Worm (Caenorhabditis elegans): ENCODE measurements around the gene F26F2.1.

F26F2.1 gene

ce11 chrV:20536208-20536607 is 25.5 kb downstream of the F26F2.1 start, which contains the start of gene Y38H6C.15:
Gene Y38H6C.15 (minus strand): TSS chrV:20536308.
- TF ChIP-seq lin-15B (tag; optimal IDR thresholded peaks at IDR 0.05), result no peak
- TF ChIP-seq aha-1 (tag; optimal IDR thresholded peaks at IDR 0.05), result no peak
- TF ChIP-seq efl-1 (optimal IDR thresholded peaks at IDR 0.05), result no peak
- TF ChIP-seq efl-1 (GFP tag; optimal IDR thresholded peaks at IDR 0.05 in 1 of 2), result no peak

ce11 chrV:20534072-20534471 is 27.6 kb downstream of the F26F2.1 start, which contains the start of gene famh-161:
Gene famh-161 (minus strand): TSS chrV:20534172.
- TF ChIP-seq ceh-8 (GFP tag; optimal IDR thresholded peaks at IDR 0.05) (no peak), fkh-8 (tag; optimal IDR thresholded peaks at IDR 0.05) (peak; percentile 12)

ce11 chrV:20527493-20527892 is 34.2 kb downstream of the F26F2.1 start, which contains the start of gene Y38H6C.13:
Gene Y38H6C.13 (plus strand): TSS chrV:20527793.
- TF ChIP-seq fkh-8 (tag; optimal IDR thresholded peaks at IDR 0.05), result peak; percentile 3
- no peak for TF ChIP-seq elt-3 (tag; optimal IDR thresholded peaks at IDR 0.05)

- TF ChIP-seq ama-1 (optimal IDR thresholded peaks at IDR 0.05), result no peak
- no peak for TF ChIP-seq efl-1 (optimal IDR thresholded peaks at IDR 0.05)
- no peak for TF ChIP-seq efl-1 (GFP tag; optimal IDR thresholded peaks at IDR 0.05 in 1 of 2)
- peak; percentile 77 for TF ChIP-seq elt-2 (tag; optimal IDR thresholded peaks at IDR 0.05)
- peak; percentile 23 for TF ChIP-seq nhr-20 (tag; optimal IDR thresholded peaks at IDR 0.05)
- TF ChIP-seq pqm-1 (tag; optimal IDR thresholded peaks at IDR 0.05), result peak; percentile 86
- TF ChIP-seq mab-9 (GFP tag; IDR thresholded peaks at IDR 0.05), result no peak
These were observed 35.8 kb downstream of the F26F2.1 start, which contains the start of the genes srh-166 and Y38H6C.24 for ce11 chrV:20525816-20526459. Gene srh-166 (minus strand): TSS chrV:20525866. Gene Y38H6C.24 (plus strand): TSS chrV:20526435.

ce11 chrV:20522219-20522618 is 39.5 kb downstream of the F26F2.1 start, which contains the start of the genes Y38H6C.9 and fbxa-150:
Gene Y38H6C.9 (minus strand): TSS chrV:20522270.
Gene fbxa-150 (plus strand): TSS chrV:20522598.
- TF ChIP-seq efl-1 (optimal IDR thresholded peaks at IDR 0.05) (peak; percentile 1 to 25), efl-1 (GFP tag; optimal IDR thresholded peaks at IDR 0.05 in 1 of 2) (peak in 1 of 2 experiments; percentile 8), mab-9 (GFP tag; IDR thresholded peaks at IDR 0.05) (no peak), mep-1 (tag; optimal IDR thresholded peaks at IDR 0.05) (peak; percentile 45), skn-1 (tag; optimal IDR thresholded peaks at IDR 0.05) (peak; percentile 8), egl-27 (tag; optimal IDR thresholded peaks at IDR 0.05) (no peak), dpl-1 (GFP tag; optimal IDR thresholded peaks at IDR 0.05) (peak in 1 of 3 experiments; percentile 19), xbp-1 (tag; optimal IDR thresholded peaks at IDR 0.05) (no peak), zip-4 (GFP tag; optimal IDR thresholded peaks at IDR 0.05) (peak; percentile 95)

- TF ChIP-seq zag-1 (tag; optimal IDR thresholded peaks at IDR 0.05) (no peak), skn-1 (tag; optimal IDR thresholded peaks at IDR 0.05) (no peak)
These were observed 42.8 kb downstream of the F26F2.1 start, which contains the start of gene Y38H6C.25 for ce11 chrV:20518927-20519326. Gene Y38H6C.25 (plus strand): TSS chrV:20519227.

ce11 chrV:20517005-20517404 is 44.7 kb downstream of the F26F2.1 start:
- TF ChIP-seq nhr-85 (tag) (peak; percentile 37), unc-62 (GFP tag; optimal IDR thresholded peaks at IDR 0.05) (no peak)

- TF ChIP-seq nhr-77 (tag; optimal IDR thresholded peaks at IDR 0.05) (no peak), snpc-4 (tag; optimal IDR thresholded peaks at IDR 0.05) (no peak), efl-3 (GFP tag; optimal IDR thresholded peaks at IDR 0.05) (no peak), ceh-82 (tag; optimal IDR thresholded peaks at IDR 0.05) (no peak), aly-2 (tag; optimal IDR thresholded peaks at IDR 0.05) (no peak), pqm-1 (tag; optimal IDR thresholded peaks at IDR 0.05) (no peak), ztf-11 (tag; optimal IDR thresholded peaks at IDR 0.05) (no peak), elt-2 (tag; optimal IDR thresholded peaks at IDR 0.05) (peak; percentile 6), lsy-2 (tag; optimal IDR thresholded peaks at IDR 0.05) (no peak)
These were observed 47.2 kb downstream of the F26F2.1 start for ce11 chrV:20514483-20514882.

All from whole organism, L1 larva.